Worm (Caenorhabditis elegans) whole organism, late embryonic: ENCODE data around the gene acdh-12.

Experiments used
- F13H6.1 ChIP-seq: sonication (generic microtip); optimal IDR thresholded peaks from 2 replicates; lab custom pipeline; 2016; ENCODE audit warnings: missing genetic modification characterization, missing compliant biosample characterization
- ama-1 ChIP-seq: fragments of 150-350 bp; optimal IDR thresholded peaks from 2 replicates; lab custom pipeline; 2014
- ceh-2 ChIP-seq: sonication (generic microtip); optimal IDR thresholded peaks from 2 replicates; lab custom pipeline; 2016; ENCODE audit warnings: missing genotype, missing genetic modification characterization, missing compliant biosample characterization
- ceh-31 ChIP-seq: sonication (generic microtip); optimal IDR thresholded peaks from 2 replicates; lab custom pipeline; 2016; ENCODE audit warnings: missing genetic modification characterization, missing compliant biosample characterization
- ceh-34 ChIP-seq: sonication (generic microtip); optimal IDR thresholded peaks from 2 replicates; lab custom pipeline; 2016; ENCODE audit warnings: mild to moderate bottlenecking, missing genetic modification characterization, missing compliant biosample characterization
- che-1 ChIP-seq: sonication (generic microtip); optimal IDR thresholded peaks from 2 replicates; lab custom pipeline; 2016; ENCODE audit warnings: mild to moderate bottlenecking, missing genetic modification characterization, missing compliant biosample characterization
- hlh-13 ChIP-seq: fragments of 200-800 bp; sonication (Bioruptor generic); optimal IDR thresholded peaks from 2 replicates; lab custom pipeline; 2018; ENCODE audit warnings: mild to moderate bottlenecking, missing genetic modification characterization, missing compliant biosample characterization
- pag-3 ChIP-seq: sonication (generic microtip); optimal IDR thresholded peaks from 2 replicates; lab custom pipeline; 2016; ENCODE audit warnings: missing compliant biosample characterization, missing genetic modification characterization, borderline replicate concordance
- pha-4 ChIP-seq: fragments of 150-350 bp; optimal IDR thresholded peaks from 2 replicates; lab custom pipeline; 2018; ENCODE audit warnings: missing biosample characterization, missing genetic modification reagents, missing genetic modification characterization
- rnt-1 ChIP-seq: sonication (generic microtip); optimal IDR thresholded peaks from 2 replicates; lab custom pipeline; 2016; ENCODE audit warnings: missing genetic modification characterization, missing compliant biosample characterization
- sdc-2 ChIP-seq: sonication (generic microtip); optimal IDR thresholded peaks from 2 replicates; lab custom pipeline; 2016; ENCODE audit warnings: missing genotype, missing genetic modification characterization, missing compliant biosample characterization

ce11 chrII:7231951-7232350, 36.5 kb upstream of the acdh-12 start:
- TF ChIP-seq ama-1 = no peak
- no peak for TF ChIP-seq F13H6.1 (tag; lab: Kevin White, UChicago)
- no peak for TF ChIP-seq rnt-1
- TF ChIP-seq pag-3 (tag; lab: Kevin White, UChicago) = no peak
- TF ChIP-seq pha-4 = no peak
- no peak for TF ChIP-seq ceh-34 (tag; lab: Kevin White, UChicago)
- no peak for TF ChIP-seq ceh-2 (tag; lab: Kevin White, UChicago)
- no peak for TF ChIP-seq sdc-2 (tag; lab: Kevin White, UChicago)
- TF ChIP-seq hlh-13 (GFP tag; lab: Kevin White, UChicago) = no peak
- TF ChIP-seq che-1 (tag; lab: Kevin White, UChicago) = no peak
- TF ChIP-seq ceh-31 = no peak
